Worm (Caenorhabditis elegans): ENCODE measurements around the gene F41B4.2.

- TF ChIP-seq C38D4.7 (GFP tag; optimal IDR thresholded peaks at IDR 0.05) (no peak), eyg-1 (tag; optimal IDR thresholded peaks at IDR 0.05) (no peak), F13H6.1 (tag; optimal IDR thresholded peaks at IDR 0.05) (no peak), K09A11.1 (tag; optimal IDR thresholded peaks at IDR 0.05; ENCODE audit: insufficient read depth) (no peak)
Measured at ce11 chrX:6807137-6807861, 27.8 kb downstream of the F41B4.2 start.

Data from whole organism, late embryonic.